Fruit fly (Drosophila melanogaster) whole organism, prepupa: ENCODE results near the gene CG4133.

Experiments used
- Blimp-1 ChIP-seq: fragments of 200-800 bp; sonication (Bioruptor generic); optimal IDR thresholded peaks from 3 replicates; lab custom pipeline; 2017; ENCODE audit warnings: missing biosample characterization, missing genetic modification characterization, mild to moderate bottlenecking, moderate library complexity, missing genetic modification reagents
- CG10631 ChIP-seq: fragments of 200-800 bp; sonication (Bioruptor generic); optimal IDR thresholded peaks from 2 replicates; lab custom pipeline; 2016; ENCODE audit warnings: missing biosample characterization, missing genetic modification characterization
- CG11762 ChIP-seq: fragments of 200-800 bp; sonication (Bioruptor generic); optimal IDR thresholded peaks from 3 replicates; lab custom pipeline; 2016; ENCODE audit warnings: missing biosample characterization, missing genetic modification characterization; ENCODE audit not compliant: insufficient read depth
- CG11902 ChIP-seq: fragments of 200-800 bp; sonication (Bioruptor generic); optimal IDR thresholded peaks from 3 replicates; lab custom pipeline; 2016; ENCODE audit warnings: missing biosample characterization, missing genetic modification characterization
- CG15336 ChIP-seq: fragments of 200-800 bp; sonication (Bioruptor generic); IDR thresholded peaks from 2 replicates; pipeline ENCODE4 v1.3.6; 2022; ENCODE audit warnings: missing biosample characterization, missing genetic modification characterization
- CG1621 ChIP-seq: fragments of 200-800 bp; sonication (Bioruptor generic); optimal IDR thresholded peaks from 3 replicates; lab custom pipeline; 2018; ENCODE audit warnings: missing biosample characterization, mild to moderate bottlenecking, missing genetic modification characterization
- CG3032 ChIP-seq: fragments of 200-800 bp; optimal IDR thresholded peaks from 2 replicates; lab custom pipeline; 2019; ENCODE audit warnings: missing biosample characterization, mild to moderate bottlenecking, missing genetic modification characterization, moderate library complexity
- CG31627 ChIP-seq: fragments of 200-800 bp; sonication (Bioruptor generic); optimal IDR thresholded peaks from 3 replicates; lab custom pipeline; 2016; ENCODE audit warnings: missing biosample characterization, missing genetic modification characterization
- CG32006 ChIP-seq: fragments of 200-800 bp; sonication (Bioruptor generic); optimal IDR thresholded peaks from 3 replicates; lab custom pipeline; 2017; ENCODE audit warnings: missing biosample characterization, mild to moderate bottlenecking, missing genetic modification characterization
- CG34406 ChIP-seq: fragments of 200-800 bp; sonication (Bioruptor generic); optimal IDR thresholded peaks from 3 replicates; lab custom pipeline; 2016; ENCODE audit warnings: missing biosample characterization, missing genetic modification characterization
- CG6163 ChIP-seq: fragments of 200-800 bp; sonication (Bioruptor generic); IDR thresholded peaks from 3 replicates; pipeline ENCODE4 v1.3.6; 2022; ENCODE audit warnings: missing biosample characterization, missing genetic modification characterization
- CG6276 ChIP-seq: fragments of 200-800 bp; sonication (Bioruptor generic); optimal IDR thresholded peaks from 2 replicates; lab custom pipeline; 2017; ENCODE audit warnings: missing biosample characterization, mild to moderate bottlenecking, missing genetic modification characterization
- CG6792 ChIP-seq: fragments of 200-800 bp; sonication (Bioruptor generic); optimal IDR thresholded peaks from 3 replicates; lab custom pipeline; 2016; ENCODE audit warnings: missing biosample characterization, missing genetic modification characterization
- CG6808 ChIP-seq: fragments of 200-800 bp; sonication (Bioruptor generic); optimal IDR thresholded peaks from 3 replicates; lab custom pipeline; 2017; ENCODE audit warnings: missing biosample characterization, missing genetic modification characterization, mild to moderate bottlenecking, moderate library complexity, missing genetic modification reagents
- CG7368 ChIP-seq: fragments of 200-800 bp; sonication (Bioruptor generic); optimal IDR thresholded peaks from 3 replicates; lab custom pipeline; 2016; ENCODE audit warnings: missing biosample characterization, missing genetic modification characterization
- CG8119 ChIP-seq: fragments of 200-800 bp; sonication (Bioruptor generic); IDR thresholded peaks from 3 replicates; pipeline ENCODE4 v1.3.6; 2022; ENCODE audit warnings: missing biosample characterization, missing genetic modification characterization
- CG8319 ChIP-seq: fragments of 200-800 bp; sonication (Bioruptor generic); optimal IDR thresholded peaks from 3 replicates; lab custom pipeline; 2016; ENCODE audit warnings: missing biosample characterization, missing genetic modification characterization
- CG8632 ChIP-seq: fragments of 200-800 bp; sonication (Bioruptor generic); optimal IDR thresholded peaks from 3 replicates; lab custom pipeline; 2016; ENCODE audit warnings: missing biosample characterization, missing genetic modification characterization
- Eip78C ChIP-seq: fragments of 200-800 bp; sonication (Bioruptor generic); peaks from one replicate; lab custom pipeline; 2016; ENCODE audit warnings: missing biosample characterization, missing genetic modification characterization
- Eip93F ChIP-seq: fragments of 200-800 bp; sonication (Bioruptor generic); optimal IDR thresholded peaks from 2 replicates; lab custom pipeline; 2016; ENCODE audit warnings: missing biosample characterization, mild to moderate bottlenecking, missing genetic modification characterization
- Ets21C ChIP-seq: fragments of 200-800 bp; sonication (Bioruptor generic); optimal IDR thresholded peaks from 3 replicates; lab custom pipeline; 2016; ENCODE audit warnings: missing biosample characterization, missing genetic modification characterization
- Ets96B ChIP-seq: fragments of 200-800 bp; optimal IDR thresholded peaks from 2 replicates; lab custom pipeline; 2019; ENCODE audit warnings: missing biosample characterization, mild to moderate bottlenecking, missing genetic modification characterization, moderate library complexity
- Hr38 ChIP-seq: sonication (Bioruptor generic); optimal IDR thresholded peaks from 2 replicates; lab custom pipeline; 2016; ENCODE audit warnings: missing biosample characterization, missing genetic modification characterization
- Hr39 ChIP-seq: fragments of 200-800 bp; sonication (Bioruptor generic); optimal IDR thresholded peaks from 2 replicates; lab custom pipeline; 2016; ENCODE audit warnings: missing biosample characterization, missing genetic modification characterization
- Hr4 ChIP-seq: fragments of 200-800 bp; sonication (Bioruptor generic); optimal IDR thresholded peaks from 3 replicates; lab custom pipeline; 2016; ENCODE audit warnings: missing biosample characterization, missing genetic modification characterization
- Lpt ChIP-seq: fragments of 200-800 bp; sonication (Bioruptor generic); optimal IDR thresholded peaks from 3 replicates; lab custom pipeline; 2016; ENCODE audit warnings: missing biosample characterization, missing genetic modification characterization
- OdsH ChIP-seq: fragments of 200-800 bp; sonication (Bioruptor generic); optimal IDR thresholded peaks from 3 replicates; lab custom pipeline; 2016; ENCODE audit warnings: missing biosample characterization, missing genetic modification characterization
- Smox ChIP-seq: fragments of 200-800 bp; sonication (Bioruptor generic); optimal IDR thresholded peaks from 3 replicates; lab custom pipeline; 2016; ENCODE audit warnings: missing biosample characterization, missing genetic modification characterization
- Sox102F ChIP-seq: fragments of 200-800 bp; sonication (Bioruptor generic); optimal IDR thresholded peaks from 2 replicates; lab custom pipeline; 2016; ENCODE audit warnings: missing biosample characterization, mild to moderate bottlenecking, missing genetic modification characterization
- Sox15 ChIP-seq: fragments of 200-800 bp; sonication (Bioruptor generic); optimal IDR thresholded peaks from 3 replicates; lab custom pipeline; 2016; ENCODE audit warnings: missing biosample characterization, missing genetic modification characterization
- achi ChIP-seq: fragments of 200-800 bp; sonication (Bioruptor generic); optimal IDR thresholded peaks from 3 replicates; lab custom pipeline; 2016; ENCODE audit warnings: missing biosample characterization, missing genetic modification characterization
- acj6 ChIP-seq: fragments of 200-800 bp; sonication (Bioruptor generic); optimal IDR thresholded peaks from 3 replicates; lab custom pipeline; 2016; ENCODE audit warnings: missing biosample characterization, missing genetic modification characterization
- dac ChIP-seq: fragments of 200-800 bp; sonication (Bioruptor generic); optimal IDR thresholded peaks from 2 replicates; lab custom pipeline; 2017; ENCODE audit warnings: missing biosample characterization, mild to moderate bottlenecking, missing genetic modification characterization
- dsx ChIP-seq: fragments of 200-800 bp; optimal IDR thresholded peaks from 3 replicates; lab custom pipeline; 2019; ENCODE audit warnings: missing biosample characterization, mild to moderate bottlenecking, missing genetic modification characterization, moderate library complexity; ENCODE audit not compliant: poor library complexity, severe bottlenecking
- esn ChIP-seq: fragments of 200-800 bp; sonication (Bioruptor generic); optimal IDR thresholded peaks from 2 replicates; lab custom pipeline; 2016; ENCODE audit warnings: missing biosample characterization, mild to moderate bottlenecking, missing genetic modification characterization, moderate library complexity
- fd59A ChIP-seq: fragments of 200-800 bp; sonication (Bioruptor generic); optimal IDR thresholded peaks from 2 replicates; lab custom pipeline; 2017; ENCODE audit warnings: missing biosample characterization, mild to moderate bottlenecking, missing genetic modification characterization, missing genetic modification reagents
- fkh ChIP-seq: fragments of 200-800 bp; sonication (Bioruptor generic); optimal IDR thresholded peaks from 3 replicates; lab custom pipeline; 2017; ENCODE audit warnings: missing biosample characterization, mild to moderate bottlenecking, missing genetic modification characterization, moderate library complexity
- lz ChIP-seq: fragments of 200-800 bp; sonication (Bioruptor generic); optimal IDR thresholded peaks from 3 replicates; lab custom pipeline; 2016; ENCODE audit warnings: missing biosample characterization, missing genetic modification characterization
- net ChIP-seq: fragments of 200-800 bp; sonication (Bioruptor generic); optimal IDR thresholded peaks from 3 replicates; lab custom pipeline; 2016; ENCODE audit warnings: missing biosample characterization, missing genetic modification characterization
- pdm3 ChIP-seq: fragments of 200-800 bp; sonication (Bioruptor generic); optimal IDR thresholded peaks from 3 replicates; lab custom pipeline; 2016; ENCODE audit warnings: missing biosample characterization, missing genetic modification characterization
- salr ChIP-seq, 2 experiments: fragments of 200-800 bp; sonication (Bioruptor generic); optimal IDR thresholded peaks; 3 replicates each; lab custom pipeline; 2016 to 2018; ENCODE audit warnings: missing biosample characterization in 2 of 2, missing genetic modification characterization in 2 of 2, mild to moderate bottlenecking in 1 of 2
- ss ChIP-seq, 2 experiments: fragments of 200-800 bp; sonication (Bioruptor generic); optimal IDR thresholded peaks; 2 replicates in 1 of 2; 3 replicates in 1 of 2; lab custom pipeline; 2017 to 2018; ENCODE audit warnings: mild to moderate bottlenecking in 2 of 2, missing biosample characterization in 2 of 2, missing genetic modification characterization in 2 of 2, moderate library complexity in 1 of 2
- svp ChIP-seq: fragments of 200-800 bp; sonication (Bioruptor generic); peaks from one replicate; lab custom pipeline; 2016; ENCODE audit warnings: missing biosample characterization, missing genetic modification characterization
- topi ChIP-seq: fragments of 200-800 bp; sonication (Bioruptor generic); optimal IDR thresholded peaks from 3 replicates; lab custom pipeline; 2016; ENCODE audit warnings: missing biosample characterization, missing genetic modification characterization
- vri ChIP-seq: fragments of 200-800 bp; sonication (Bioruptor generic); optimal IDR thresholded peaks from 3 replicates; lab custom pipeline; 2016; ENCODE audit warnings: missing biosample characterization, mild to moderate bottlenecking, missing genetic modification characterization

CG4133 gene

DNA sequence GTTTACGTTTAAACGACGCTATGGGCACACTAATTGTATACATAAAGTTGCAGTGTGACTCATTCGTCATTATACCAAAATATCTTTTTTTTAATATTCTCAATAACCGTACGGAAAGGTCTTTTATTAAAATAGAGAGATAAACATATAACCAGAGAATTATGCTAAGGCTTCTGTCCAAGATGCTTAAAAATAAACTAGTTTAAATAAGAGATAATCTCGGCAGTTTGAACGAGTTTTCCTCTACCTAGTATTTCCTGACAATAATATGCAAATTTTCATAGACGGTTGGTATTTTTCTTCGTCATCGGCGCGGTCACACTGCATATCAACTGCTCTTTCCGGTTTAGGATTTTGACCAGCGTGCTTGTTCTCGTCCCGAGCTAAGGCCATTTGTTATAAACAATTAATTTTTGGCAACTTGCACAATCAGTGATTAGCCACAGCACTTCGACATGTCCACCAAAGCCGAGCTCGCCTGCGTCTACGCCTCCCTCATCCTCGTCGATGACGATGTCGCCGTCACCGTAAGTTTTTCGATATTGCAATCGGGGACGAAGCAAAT, 35.6 kb upstream of the CG4133 start, which contains the start of the genes CG13690 and RpLP1 (continued):
- no peak; the same call in 2 of the 3 replicates for TF ChIP-seq CG8119
- peak; percentile 86 for TF ChIP-seq esn (GFP tag; lab: Kevin White, UChicago)
- peak; percentile 39 for TF ChIP-seq Ets96B (tag; lab: Kevin White, UChicago)
- TF ChIP-seq CG1621 (tag; lab: Kevin White, UChicago), result peak; percentile 63
- TF ChIP-seq Hr39 (GFP tag; lab: Kevin White, UChicago), result peak; percentile 42
- TF ChIP-seq Sox15, result no peak
- peak; percentile 96 for TF ChIP-seq fkh (GFP tag; lab: Kevin White, UChicago)
- peak; percentile 42 for TF ChIP-seq CG31627
- TF ChIP-seq CG8632 (GFP tag; lab: Kevin White, UChicago), result peak; percentile 71
- peak; percentile 12 for TF ChIP-seq CG32006 (GFP tag; lab: Kevin White, UChicago)
- TF ChIP-seq Blimp-1 (GFP tag; lab: Kevin White, UChicago), result peak; percentile 42
- TF ChIP-seq dsx (GFP tag; lab: Kevin White, UChicago), result peak; percentile 19
- TF ChIP-seq CG3032 (tag; lab: Kevin White, UChicago), result peak; percentile 56
- TF ChIP-seq Smox, result peak; percentile 68
- peak; percentile 71 for TF ChIP-seq CG6808 (GFP tag; lab: Kevin White, UChicago)
- peak; percentile 48 for TF ChIP-seq dac (GFP tag; lab: Kevin White, UChicago)
- TF ChIP-seq CG6792 (GFP tag; lab: Kevin White, UChicago), result peak; percentile 56
- TF ChIP-seq Hr38 (GFP tag; lab: Kevin White, UChicago), result no peak
- TF ChIP-seq CG6163 (GFP tag; lab: Robert Waterston, UW), result peak; percentile 49
- TF ChIP-seq fd59A, result peak; percentile 28
- peak; percentile 32 for TF ChIP-seq Ets21C (GFP tag; lab: Kevin White, UChicago)
- TF ChIP-seq achi (GFP tag; lab: Kevin White, UChicago), result peak; percentile 68
- peak; percentile 61 for TF ChIP-seq OdsH (GFP tag; lab: Kevin White, UChicago)
- TF ChIP-seq Eip78C (GFP tag; lab: Kevin White, UChicago), result peak; percentile 94
- peak; percentile 78 for TF ChIP-seq vri (GFP tag; lab: Kevin White, UChicago)
- peak; percentile 77 for TF ChIP-seq Sox102F (GFP tag; lab: Kevin White, UChicago)
- no peak for TF ChIP-seq Hr4
- peak; percentile 74 for TF ChIP-seq pdm3 (GFP tag; lab: Kevin White, UChicago)
- peak; percentile 69 for TF ChIP-seq lz (GFP tag; lab: Kevin White, UChicago)
- TF ChIP-seq, all 60 proteins: peak for 49

DNA sequence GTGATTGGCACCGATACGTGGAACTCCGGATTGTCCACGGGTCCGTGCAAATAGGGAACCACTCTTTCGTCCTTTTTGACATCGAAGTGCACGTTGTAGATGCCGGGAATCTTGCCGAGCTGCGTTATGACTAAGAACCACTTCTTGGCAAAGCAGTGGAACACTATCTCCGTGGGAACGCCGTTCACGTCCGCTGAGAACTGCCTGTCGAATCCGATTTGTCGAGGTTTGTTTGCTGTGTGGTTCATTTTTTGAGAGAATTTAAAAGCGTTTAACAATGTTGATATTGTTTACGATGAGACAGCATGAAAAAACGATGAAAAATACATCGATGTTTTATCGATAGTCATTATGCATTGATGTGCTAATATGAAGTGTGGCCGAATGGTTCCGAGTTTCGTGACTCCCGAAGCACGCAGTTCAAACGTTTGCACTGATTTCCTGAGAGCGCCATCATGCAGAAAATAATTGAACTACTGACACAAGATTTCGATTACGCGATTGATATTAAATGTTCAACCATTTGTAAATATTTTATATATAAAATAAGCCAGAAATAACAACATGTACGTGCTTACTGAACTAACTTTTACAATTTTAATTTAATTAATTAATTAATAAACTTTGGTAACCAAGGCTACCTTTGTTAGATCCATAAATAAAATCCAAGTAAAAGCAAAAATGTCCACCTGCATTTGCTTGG, 34.1 kb upstream of the CG4133 start, which contains the start of the genes CG11885 and CG13692:
TSS of gene CG11885 (minus strand) at position 332 of the 703 bp plus-strand sequence.
TSS of gene CG13692 (plus strand) at position 653 of the 703 bp plus-strand sequence.
- TF ChIP-seq CG11762 (no peak), CG8319 (GFP tag; lab: Kevin White, UChicago) (no peak), CG11902 (GFP tag; lab: Kevin White, UChicago) (no peak), Smox (no peak), CG6808 (GFP tag; lab: Kevin White, UChicago) (no peak), Hr39 (GFP tag; lab: Kevin White, UChicago) (peak; percentile 1), topi (peak; percentile 24), Lpt (GFP tag; lab: Kevin White, UChicago) (no peak), net (GFP tag; lab: Kevin White, UChicago) (no peak), CG1621 (tag; lab: Kevin White, UChicago) (peak; percentile 26), CG6163 (GFP tag; lab: Robert Waterston, UW) (no peak), CG31627 (peak; percentile 15), OdsH (GFP tag; lab: Kevin White, UChicago) (no peak), salr (GFP tag; optimal IDR thresholded peaks at IDR 0.05; lab: Kevin White, UChicago) (no peak), Sox15 (no peak), ss (GFP tag; optimal IDR thresholded peaks at IDR 0.05; lab: Kevin White, UChicago) (no peak), dsx (GFP tag; lab: Kevin White, UChicago) (peak; percentile 89), CG15336 (no peak), CG7368 (no peak), CG10631 (no peak), CG34406 (no peak), fkh (GFP tag; lab: Kevin White, UChicago) (peak; percentile 90), svp (peak; percentile 72), vri (GFP tag; lab: Kevin White, UChicago) (peak; percentile 78), achi (GFP tag; lab: Kevin White, UChicago) (no peak), CG3032 (tag; lab: Kevin White, UChicago) (no peak), dac (GFP tag; lab: Kevin White, UChicago) (no peak), CG6276 (GFP tag; lab: Kevin White, UChicago) (no peak), Eip93F (GFP tag; lab: Kevin White, UChicago) (no peak), acj6 (GFP tag; lab: Kevin White, UChicago) (peak; percentile 15), Ets21C (GFP tag; lab: Kevin White, UChicago) (no peak), Hr38 (GFP tag; lab: Kevin White, UChicago) (no peak)
